Fruit fly (Drosophila melanogaster) whole organism, embryonic: ENCODE results near the gene aqz.

Experiments
- B-H2 ChIP-seq: fragments of 200-800 bp; sonication (Bioruptor generic); optimal IDR thresholded peaks from 2 replicates; lab custom pipeline; 2018; ENCODE audit warnings: missing biosample characterization, mild to moderate bottlenecking, missing genetic modification characterization
- Bteb2 ChIP-seq: fragments of 200-800 bp; sonication (Bioruptor generic); optimal IDR thresholded peaks from 2 replicates; lab custom pipeline; 2016; ENCODE audit warnings: missing biosample characterization, missing genetic modification characterization
- CG11247 ChIP-seq: fragments of 200-800 bp; sonication (Bioruptor generic); IDR thresholded peaks from 2 replicates; pipeline ENCODE4 v1.3.6; 2022; ENCODE audit warnings: missing biosample characterization, missing genetic modification characterization
- CG12071 ChIP-seq: fragments of 200-800 bp; sonication (Bioruptor generic); optimal IDR thresholded peaks from 3 replicates; lab custom pipeline; 2018; ENCODE audit warnings: missing biosample characterization, mild to moderate bottlenecking, missing genetic modification characterization
- CG12391 ChIP-seq: fragments of 200-800 bp; sonication (Bioruptor generic); optimal IDR thresholded peaks from 3 replicates; lab custom pipeline; 2018; ENCODE audit warnings: missing biosample characterization, mild to moderate bottlenecking, missing genetic modification characterization, moderate library complexity
- CG14710 ChIP-seq: fragments of 200-800 bp; sonication (Bioruptor generic); optimal IDR thresholded peaks from 3 replicates; lab custom pipeline; 2019; ENCODE audit warnings: missing biosample characterization, mild to moderate bottlenecking, missing genetic modification characterization, moderate library complexity
- CG17385 ChIP-seq: fragments of 200-800 bp; sonication (Bioruptor generic); optimal IDR thresholded peaks from 3 replicates; lab custom pipeline; 2018; ENCODE audit warnings: missing biosample characterization, mild to moderate bottlenecking, missing genetic modification characterization
- CG18011 ChIP-seq: fragments of 200-800 bp; sonication (Bioruptor generic); optimal IDR thresholded peaks from 2 replicates; lab custom pipeline; 2017; ENCODE audit warnings: missing biosample characterization, missing genetic modification characterization, mild to moderate bottlenecking, moderate library complexity, missing genotype
- CG18262 ChIP-seq: fragments of 200-800 bp; optimal IDR thresholded peaks from 3 replicates; lab custom pipeline; 2019; ENCODE audit warnings: missing biosample characterization, mild to moderate bottlenecking, missing genetic modification characterization, moderate library complexity
- CG34376 ChIP-seq: fragments of 200-800 bp; sonication (Bioruptor generic); optimal IDR thresholded peaks from 2 replicates; lab custom pipeline; 2018; ENCODE audit warnings: missing biosample characterization, mild to moderate bottlenecking, missing genetic modification characterization
- CG3847 ChIP-seq: fragments of 200-800 bp; sonication (Bioruptor generic); IDR thresholded peaks from 2 replicates; pipeline ENCODE4 v1.3.6; 2022; ENCODE audit warnings: missing biosample characterization, missing genetic modification characterization
- CG5245 ChIP-seq: fragments of 200-800 bp; sonication (Bioruptor generic); optimal IDR thresholded peaks from 3 replicates; lab custom pipeline; 2016; ENCODE audit warnings: missing biosample characterization, missing genetic modification characterization
- CG6683 ChIP-seq: fragments of 200-800 bp; sonication (Bioruptor generic); optimal IDR thresholded peaks from 2 replicates; lab custom pipeline; 2017; ENCODE audit warnings: missing biosample characterization, mild to moderate bottlenecking, missing genetic modification characterization, missing genetic modification reagents
- CG8388 ChIP-seq: fragments of 200-800 bp; sonication (Bioruptor generic); optimal IDR thresholded peaks from 2 replicates; lab custom pipeline; 2019; ENCODE audit warnings: missing biosample characterization, mild to moderate bottlenecking, missing genetic modification characterization, moderate library complexity
- CG9437 ChIP-seq: fragments of 200-800 bp; sonication (Bioruptor generic); optimal IDR thresholded peaks from 2 replicates; lab custom pipeline; 2018; ENCODE audit warnings: missing biosample characterization, mild to moderate bottlenecking, missing genetic modification characterization
- ERR ChIP-seq: fragments of 200-800 bp; sonication (Bioruptor generic); optimal IDR thresholded peaks from 2 replicates; lab custom pipeline; 2016; ENCODE audit warnings: missing biosample characterization, missing genetic modification characterization
- HLH3B ChIP-seq: fragments of 200-800 bp; sonication (Bioruptor generic); IDR thresholded peaks from 2 replicates; pipeline ENCODE4 v1.3.6; 2022; ENCODE audit warnings: missing biosample characterization, missing genetic modification characterization
- Lpt ChIP-seq: fragments of >200 bp; optimal IDR thresholded peaks from 2 replicates; lab custom pipeline; 2018; ENCODE audit warnings: missing biosample characterization, missing genetic modification characterization
- MESR4 ChIP-seq: fragments of 200-800 bp; sonication (Bioruptor generic); optimal IDR thresholded peaks from 2 replicates; lab custom pipeline; 2018; ENCODE audit warnings: missing biosample characterization, mild to moderate bottlenecking, missing genetic modification characterization, moderate library complexity
- Myb ChIP-seq: fragments of 200-800 bp; sonication (Bioruptor generic); optimal IDR thresholded peaks from 2 replicates; lab custom pipeline; 2016; ENCODE audit warnings: missing biosample characterization, missing genetic modification characterization
- NC2α ChIP-seq: fragments of 200-800 bp; sonication (Bioruptor generic); optimal IDR thresholded peaks from 2 replicates; lab custom pipeline; 2016; ENCODE audit warnings: missing biosample characterization, missing genetic modification characterization
- Poxn ChIP-seq: fragments of 200-800 bp; sonication (Bioruptor generic); IDR thresholded peaks from 2 replicates; pipeline ENCODE4 v1.3.6; 2022; ENCODE audit warnings: missing biosample characterization, missing genetic modification characterization
- Rx ChIP-seq: fragments of 200-800 bp; sonication (Bioruptor generic); IDR thresholded peaks from 2 replicates; pipeline ENCODE4 v1.3.6; 2022; ENCODE audit warnings: missing biosample characterization, missing genetic modification characterization
- Tbp ChIP-seq: fragments of >200 bp; optimal IDR thresholded peaks from 2 replicates; lab custom pipeline; 2018; ENCODE audit warnings: missing biosample characterization, missing genetic modification characterization
- Trl ChIP-seq, 3 experiments: fragments of >200 bp in 2 of 3; fragments of 200-800 bp in 1 of 3; sonication (Bioruptor generic) in 1 of 3; optimal IDR thresholded peaks; 2 replicates in 1 of 3; 3 replicates in 2 of 3; lab custom pipeline; 2016 to 2017; ENCODE audit warnings: missing biosample characterization in 1 of 3, missing genetic modification characterization in 1 of 3
- ara ChIP-seq: fragments of 200-800 bp; sonication (Bioruptor generic); IDR thresholded peaks from 2 replicates; pipeline ENCODE4 v1.3.6; 2022; ENCODE audit warnings: missing biosample characterization, missing genetic modification characterization
- cad ChIP-seq: fragments of >200 bp; optimal IDR thresholded peaks from 2 replicates; lab custom pipeline; 2017; ENCODE audit warnings: missing biosample characterization, missing genetic modification characterization
- cg ChIP-seq: fragments of 200-800 bp; sonication (Bioruptor generic); optimal IDR thresholded peaks from 3 replicates; lab custom pipeline; 2019; ENCODE audit warnings: missing biosample characterization, mild to moderate bottlenecking, missing genetic modification characterization, moderate library complexity
- chinmo ChIP-seq: fragments of 200-800 bp; sonication (Bioruptor generic); IDR thresholded peaks from 4 replicates; pipeline ENCODE4 v1.3.6; 2022; ENCODE audit warnings: missing biosample characterization, missing genetic modification characterization; ENCODE audit not compliant: partially characterized antibody
- danr ChIP-seq: fragments of 200-800 bp; sonication (Bioruptor generic); IDR thresholded peaks from 2 replicates; pipeline ENCODE4 v1.3.6; 2022; ENCODE audit warnings: missing biosample characterization, missing genetic modification characterization
- dati ChIP-seq: fragments of 200-800 bp; sonication (Bioruptor generic); IDR thresholded peaks from 2 replicates; pipeline ENCODE4 v1.3.6; 2022; ENCODE audit warnings: missing biosample characterization, missing genetic modification characterization
- dm ChIP-seq: fragments of 200-800 bp; sonication (Bioruptor generic); optimal IDR thresholded peaks from 3 replicates; lab custom pipeline; 2016; ENCODE audit warnings: missing biosample characterization, missing genetic modification characterization
- ems ChIP-seq: fragments of 200-800 bp; sonication (Bioruptor generic); optimal IDR thresholded peaks from 3 replicates; lab custom pipeline; 2016; ENCODE audit warnings: missing biosample characterization, missing genetic modification characterization
- eyg ChIP-seq: fragments of 200-800 bp; sonication (Bioruptor generic); optimal IDR thresholded peaks from 3 replicates; lab custom pipeline; 2016; ENCODE audit warnings: missing biosample characterization, missing genetic modification characterization
- grau ChIP-seq: fragments of 200-800 bp; optimal IDR thresholded peaks from 3 replicates; lab custom pipeline; 2019; ENCODE audit warnings: missing biosample characterization, mild to moderate bottlenecking, missing genetic modification characterization, moderate library complexity
- gsb ChIP-seq: fragments of 200-800 bp; sonication (Bioruptor generic); IDR thresholded peaks from 2 replicates; pipeline ENCODE4 v1.3.6; 2022; ENCODE audit warnings: missing biosample characterization, missing genetic modification characterization
- her ChIP-seq: fragments of 200-800 bp; sonication (Bioruptor generic); optimal IDR thresholded peaks from 2 replicates; lab custom pipeline; 2016; ENCODE audit warnings: missing biosample characterization, missing genetic modification characterization
- schlank ChIP-seq: fragments of 200-800 bp; sonication (Bioruptor generic); optimal IDR thresholded peaks from 2 replicates; lab custom pipeline; 2018; ENCODE audit warnings: missing biosample characterization, mild to moderate bottlenecking, missing genetic modification characterization
- sens-2 ChIP-seq: fragments of 200-800 bp; sonication (Bioruptor generic); IDR thresholded peaks from 2 replicates; pipeline ENCODE4 v1.3.6; 2022; ENCODE audit warnings: missing biosample characterization, missing genetic modification characterization
- tio ChIP-seq: fragments of 200-800 bp; sonication (Bioruptor generic); optimal IDR thresholded peaks from 2 replicates; lab custom pipeline; 2017; ENCODE audit warnings: missing biosample characterization, missing genetic modification characterization, inconsistent platforms
- unc-4 ChIP-seq: fragments of 200-800 bp; sonication (Bioruptor generic); IDR thresholded peaks from 2 replicates; pipeline ENCODE4 v1.3.6; 2022; ENCODE audit warnings: missing biosample characterization, missing genetic modification characterization; ENCODE audit not compliant: partially characterized antibody
- vnd ChIP-seq: fragments of 200-800 bp; sonication (Bioruptor generic); IDR thresholded peaks from 3 replicates; pipeline ENCODE4 v1.3.6; 2022; ENCODE audit warnings: missing biosample characterization, missing genetic modification characterization; ENCODE audit not compliant: partially characterized antibody
- vvl ChIP-seq: fragments of 200-800 bp; sonication (Bioruptor generic); IDR thresholded peaks from 2 replicates; pipeline ENCODE4 v1.3.6; 2022; ENCODE audit warnings: missing biosample characterization, missing genetic modification characterization
- zen2 ChIP-seq: fragments of 200-800 bp; sonication (Bioruptor generic); IDR thresholded peaks from 3 replicates; pipeline ENCODE4 v1.3.6; 2022; ENCODE audit warnings: missing biosample characterization, missing genetic modification characterization; ENCODE audit not compliant: partially characterized antibody

aqz gene

DNA sequence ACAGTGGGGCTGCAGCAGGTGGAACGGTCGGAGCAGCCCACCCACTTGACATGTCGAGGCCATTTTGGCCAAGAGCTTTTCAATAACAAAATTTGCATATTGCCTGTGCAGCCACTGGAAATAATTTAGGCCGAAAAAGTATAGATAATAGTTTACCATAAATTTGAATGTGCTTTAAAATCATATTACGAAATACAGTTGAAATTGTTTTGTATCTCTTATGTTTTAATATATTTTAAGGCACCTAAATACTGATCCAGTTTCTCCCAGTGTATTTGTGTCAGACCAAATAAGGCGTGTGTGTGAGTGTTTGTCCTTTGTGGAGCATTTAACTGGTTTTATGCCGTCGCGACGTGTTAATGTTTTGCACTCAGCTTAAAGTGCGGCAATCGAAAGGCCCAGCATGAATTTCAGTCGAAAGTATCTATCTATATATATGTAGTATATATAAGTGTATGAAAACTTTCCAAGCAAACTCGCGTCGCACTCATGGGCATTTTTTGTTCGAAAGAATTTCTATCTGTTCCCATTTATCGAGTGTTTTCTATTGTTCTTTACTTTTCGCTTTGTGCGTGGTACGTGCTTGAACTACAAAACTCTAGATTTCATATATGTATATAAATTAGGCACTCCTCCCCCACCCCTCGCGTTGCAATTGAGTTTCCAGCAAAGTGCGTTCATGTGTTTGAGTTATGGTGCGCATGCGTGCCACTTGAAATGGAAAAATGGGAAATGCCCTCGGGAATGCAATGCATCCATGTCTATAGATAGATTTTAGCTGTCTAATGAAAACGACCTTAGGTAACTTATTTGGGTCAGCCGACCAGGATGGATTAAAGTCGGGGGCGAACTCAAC, 29.1 kb upstream of the aqz start (continued):
- TF ChIP-seq ERR (no peak), CG17385 (GFP tag; lab: Kevin White, UChicago) (no peak), B-H2 (GFP tag; lab: Kevin White, UChicago) (no peak), vvl (peak; percentile 60; the same call in 1 of the 2 replicates), CG5245 (GFP tag; lab: Kevin White, UChicago) (peak; percentile 5), Myb (no peak), CG18011 (GFP tag; lab: Kevin White, UChicago) (no peak), cg (no peak), dati (no peak), Tbp (GFP tag; lab: Kevin White, UChicago) (no peak), CG6683 (no peak), CG34376 (GFP tag; lab: Kevin White, UChicago) (no peak), zen2 (GFP tag; lab: Robert Waterston, UW) (no peak), schlank (tag; lab: Kevin White, UChicago) (no peak), Poxn (GFP tag; lab: Robert Waterston, UW) (no peak), Lpt (no peak), CG11247 (GFP tag; lab: Robert Waterston, UW) (no peak), tio (GFP tag; lab: Kevin White, UChicago) (no peak), chinmo (GFP tag; lab: Robert Waterston, UW) (no peak), unc-4 (GFP tag; lab: Robert Waterston, UW) (no peak), NC2α (GFP tag; lab: Kevin White, UChicago) (no peak), CG14710 (tag; lab: Kevin White, UChicago) (peak; percentile 43), CG12391 (peak; percentile 65), Bteb2 (no peak), MESR4 (no peak), CG12071 (GFP tag; lab: Kevin White, UChicago) (no peak), dm (GFP tag; lab: Kevin White, UChicago) (no peak), CG18262 (tag; lab: Kevin White, UChicago) (peak; percentile 54), grau (tag; lab: Kevin White, UChicago) (peak; percentile 40), her (GFP tag; lab: Kevin White, UChicago) (no peak), CG9437 (GFP tag; lab: Kevin White, UChicago) (no peak), danr (GFP tag; lab: Robert Waterston, UW) (no peak), sens-2 (GFP tag; lab: Robert Waterston, UW) (no peak), vnd (GFP tag; lab: Robert Waterston, UW) (no peak), cad (no peak), eyg (no peak), CG3847 (no peak), gsb (GFP tag; lab: Robert Waterston, UW) (no peak), ems (no peak), HLH3B (GFP tag; lab: Robert Waterston, UW) (no peak), CG8388 (GFP tag; lab: Kevin White, UChicago) (peak; percentile 56), Trl (optimal IDR thresholded peaks at IDR 0.05; lab: Kevin White, UChicago) (no peak), Trl (GFP tag; optimal IDR thresholded peaks at IDR 0.05; lab: Kevin White, UChicago) (no peak), Rx (GFP tag; lab: Robert Waterston, UW) (no peak), ara (GFP tag; lab: Robert Waterston, UW) (peak; percentile 47)
- TF ChIP-seq, all 482 proteins: peak for 106
